Fruit fly (Drosophila melanogaster) whole organism, prepupa: ENCODE results near the gene CG15461.
"Not testable (repeated sequence)": the region's sequence is repeated elsewhere in the genome, so short reads cannot be mapped to it uniquely, and the experiment has no call there.

ENCODE experiments used
- CG11294 ChIP-seq: fragments of 200-800 bp; sonication (Bioruptor generic); IDR thresholded peaks from 2 replicates; pipeline ENCODE4 v1.3.6; 2022; ENCODE audit warnings: missing biosample characterization, missing genetic modification characterization
- CG11762 ChIP-seq: fragments of 200-800 bp; sonication (Bioruptor generic); optimal IDR thresholded peaks from 3 replicates; lab custom pipeline; 2016; ENCODE audit warnings: missing biosample characterization, missing genetic modification characterization; ENCODE audit not compliant: insufficient read depth
- CG11902 ChIP-seq: fragments of 200-800 bp; sonication (Bioruptor generic); optimal IDR thresholded peaks from 3 replicates; lab custom pipeline; 2016; ENCODE audit warnings: missing biosample characterization, missing genetic modification characterization
- CG1621 ChIP-seq: fragments of 200-800 bp; sonication (Bioruptor generic); optimal IDR thresholded peaks from 3 replicates; lab custom pipeline; 2018; ENCODE audit warnings: missing biosample characterization, mild to moderate bottlenecking, missing genetic modification characterization
- CG16779 ChIP-seq: fragments of 200-800 bp; sonication (Bioruptor generic); optimal IDR thresholded peaks from 3 replicates; lab custom pipeline; 2017; ENCODE audit warnings: missing biosample characterization, mild to moderate bottlenecking, missing genetic modification characterization
- CG31627 ChIP-seq: fragments of 200-800 bp; sonication (Bioruptor generic); optimal IDR thresholded peaks from 3 replicates; lab custom pipeline; 2016; ENCODE audit warnings: missing biosample characterization, missing genetic modification characterization
- CG32006 ChIP-seq: fragments of 200-800 bp; sonication (Bioruptor generic); optimal IDR thresholded peaks from 3 replicates; lab custom pipeline; 2017; ENCODE audit warnings: missing biosample characterization, mild to moderate bottlenecking, missing genetic modification characterization
- CG34406 ChIP-seq: fragments of 200-800 bp; sonication (Bioruptor generic); optimal IDR thresholded peaks from 3 replicates; lab custom pipeline; 2016; ENCODE audit warnings: missing biosample characterization, missing genetic modification characterization
- CG3919 ChIP-seq: fragments of 200-800 bp; sonication (Bioruptor generic); optimal IDR thresholded peaks from 3 replicates; lab custom pipeline; 2016; ENCODE audit warnings: missing biosample characterization, missing genetic modification characterization
- CG4318 ChIP-seq: fragments of 200-800 bp; sonication (Bioruptor generic); optimal IDR thresholded peaks from 3 replicates; lab custom pipeline; 2017; ENCODE audit warnings: missing biosample characterization, mild to moderate bottlenecking, missing genetic modification characterization
- CG6163 ChIP-seq: fragments of 200-800 bp; sonication (Bioruptor generic); IDR thresholded peaks from 3 replicates; pipeline ENCODE4 v1.3.6; 2022; ENCODE audit warnings: missing biosample characterization, missing genetic modification characterization
- CG6276 ChIP-seq: fragments of 200-800 bp; sonication (Bioruptor generic); optimal IDR thresholded peaks from 2 replicates; lab custom pipeline; 2017; ENCODE audit warnings: missing biosample characterization, mild to moderate bottlenecking, missing genetic modification characterization
- CG6808 ChIP-seq: fragments of 200-800 bp; sonication (Bioruptor generic); optimal IDR thresholded peaks from 3 replicates; lab custom pipeline; 2017; ENCODE audit warnings: missing biosample characterization, missing genetic modification characterization, mild to moderate bottlenecking, moderate library complexity, missing genetic modification reagents
- CG6854 ChIP-seq: fragments of 200-800 bp; sonication (Bioruptor generic); optimal IDR thresholded peaks from 2 replicates; lab custom pipeline; 2017; ENCODE audit warnings: missing biosample characterization, mild to moderate bottlenecking, missing genetic modification characterization
- CG7368 ChIP-seq: fragments of 200-800 bp; sonication (Bioruptor generic); optimal IDR thresholded peaks from 3 replicates; lab custom pipeline; 2016; ENCODE audit warnings: missing biosample characterization, missing genetic modification characterization
- CG8119 ChIP-seq: fragments of 200-800 bp; sonication (Bioruptor generic); IDR thresholded peaks from 3 replicates; pipeline ENCODE4 v1.3.6; 2022; ENCODE audit warnings: missing biosample characterization, missing genetic modification characterization
- CG8319 ChIP-seq: fragments of 200-800 bp; sonication (Bioruptor generic); optimal IDR thresholded peaks from 3 replicates; lab custom pipeline; 2016; ENCODE audit warnings: missing biosample characterization, missing genetic modification characterization
- CG9139 ChIP-seq: fragments of 200-800 bp; sonication (Bioruptor generic); optimal IDR thresholded peaks from 3 replicates; lab custom pipeline; 2017; ENCODE audit warnings: missing biosample characterization, mild to moderate bottlenecking, missing genetic modification characterization
- Eip75B ChIP-seq: fragments of 200-800 bp; sonication (Bioruptor generic); optimal IDR thresholded peaks from 3 replicates; lab custom pipeline; 2016; ENCODE audit warnings: missing biosample characterization, missing genetic modification characterization
- Eip78C ChIP-seq: fragments of 200-800 bp; sonication (Bioruptor generic); peaks from one replicate; lab custom pipeline; 2016; ENCODE audit warnings: missing biosample characterization, missing genetic modification characterization
- Eip93F ChIP-seq: fragments of 200-800 bp; sonication (Bioruptor generic); optimal IDR thresholded peaks from 2 replicates; lab custom pipeline; 2016; ENCODE audit warnings: missing biosample characterization, mild to moderate bottlenecking, missing genetic modification characterization
- Ets21C ChIP-seq: fragments of 200-800 bp; sonication (Bioruptor generic); optimal IDR thresholded peaks from 3 replicates; lab custom pipeline; 2016; ENCODE audit warnings: missing biosample characterization, missing genetic modification characterization
- Ets96B ChIP-seq: fragments of 200-800 bp; optimal IDR thresholded peaks from 2 replicates; lab custom pipeline; 2019; ENCODE audit warnings: missing biosample characterization, mild to moderate bottlenecking, missing genetic modification characterization, moderate library complexity
- Hr38 ChIP-seq: sonication (Bioruptor generic); optimal IDR thresholded peaks from 2 replicates; lab custom pipeline; 2016; ENCODE audit warnings: missing biosample characterization, missing genetic modification characterization
- Hr39 ChIP-seq: fragments of 200-800 bp; sonication (Bioruptor generic); optimal IDR thresholded peaks from 2 replicates; lab custom pipeline; 2016; ENCODE audit warnings: missing biosample characterization, missing genetic modification characterization
- Hr4 ChIP-seq: fragments of 200-800 bp; sonication (Bioruptor generic); optimal IDR thresholded peaks from 3 replicates; lab custom pipeline; 2016; ENCODE audit warnings: missing biosample characterization, missing genetic modification characterization
- Lpt ChIP-seq: fragments of 200-800 bp; sonication (Bioruptor generic); optimal IDR thresholded peaks from 3 replicates; lab custom pipeline; 2016; ENCODE audit warnings: missing biosample characterization, missing genetic modification characterization
- Met ChIP-seq: fragments of 200-800 bp; sonication (Bioruptor generic); optimal IDR thresholded peaks from 3 replicates; lab custom pipeline; 2016; ENCODE audit warnings: missing biosample characterization, missing genetic modification characterization
- OdsH ChIP-seq: fragments of 200-800 bp; sonication (Bioruptor generic); optimal IDR thresholded peaks from 3 replicates; lab custom pipeline; 2016; ENCODE audit warnings: missing biosample characterization, missing genetic modification characterization
- Smox ChIP-seq: fragments of 200-800 bp; sonication (Bioruptor generic); optimal IDR thresholded peaks from 3 replicates; lab custom pipeline; 2016; ENCODE audit warnings: missing biosample characterization, missing genetic modification characterization
- Sox14 ChIP-seq: fragments of 200-800 bp; sonication (Bioruptor generic); optimal IDR thresholded peaks from 3 replicates; lab custom pipeline; 2016; ENCODE audit warnings: missing biosample characterization, missing genetic modification characterization
- achi ChIP-seq: fragments of 200-800 bp; sonication (Bioruptor generic); optimal IDR thresholded peaks from 3 replicates; lab custom pipeline; 2016; ENCODE audit warnings: missing biosample characterization, missing genetic modification characterization
- acj6 ChIP-seq: fragments of 200-800 bp; sonication (Bioruptor generic); optimal IDR thresholded peaks from 3 replicates; lab custom pipeline; 2016; ENCODE audit warnings: missing biosample characterization, missing genetic modification characterization
- cyc ChIP-seq: fragments of 200-800 bp; sonication (Bioruptor generic); optimal IDR thresholded peaks from 3 replicates; lab custom pipeline; 2016; ENCODE audit warnings: missing biosample characterization, missing genetic modification characterization
- dsx ChIP-seq: fragments of 200-800 bp; optimal IDR thresholded peaks from 3 replicates; lab custom pipeline; 2019; ENCODE audit warnings: missing biosample characterization, mild to moderate bottlenecking, missing genetic modification characterization, moderate library complexity; ENCODE audit not compliant: poor library complexity, severe bottlenecking
- esn ChIP-seq: fragments of 200-800 bp; sonication (Bioruptor generic); optimal IDR thresholded peaks from 2 replicates; lab custom pipeline; 2016; ENCODE audit warnings: missing biosample characterization, mild to moderate bottlenecking, missing genetic modification characterization, moderate library complexity
- fd59A ChIP-seq: fragments of 200-800 bp; sonication (Bioruptor generic); optimal IDR thresholded peaks from 2 replicates; lab custom pipeline; 2017; ENCODE audit warnings: missing biosample characterization, mild to moderate bottlenecking, missing genetic modification characterization, missing genetic modification reagents
- fd85E ChIP-seq: fragments of 200-800 bp; sonication (Bioruptor generic); optimal IDR thresholded peaks from 3 replicates; lab custom pipeline; 2016; ENCODE audit warnings: missing biosample characterization, missing genetic modification characterization
- fkh ChIP-seq: fragments of 200-800 bp; sonication (Bioruptor generic); optimal IDR thresholded peaks from 3 replicates; lab custom pipeline; 2017; ENCODE audit warnings: missing biosample characterization, mild to moderate bottlenecking, missing genetic modification characterization, moderate library complexity
- pdm3 ChIP-seq: fragments of 200-800 bp; sonication (Bioruptor generic); optimal IDR thresholded peaks from 3 replicates; lab custom pipeline; 2016; ENCODE audit warnings: missing biosample characterization, missing genetic modification characterization
- ss ChIP-seq, 2 experiments: fragments of 200-800 bp; sonication (Bioruptor generic); optimal IDR thresholded peaks; 2 replicates in 1 of 2; 3 replicates in 1 of 2; lab custom pipeline; 2017 to 2018; ENCODE audit warnings: mild to moderate bottlenecking in 2 of 2, missing biosample characterization in 2 of 2, missing genetic modification characterization in 2 of 2, moderate library complexity in 1 of 2
- svp ChIP-seq: fragments of 200-800 bp; sonication (Bioruptor generic); peaks from one replicate; lab custom pipeline; 2016; ENCODE audit warnings: missing biosample characterization, missing genetic modification characterization
- topi ChIP-seq: fragments of 200-800 bp; sonication (Bioruptor generic); optimal IDR thresholded peaks from 3 replicates; lab custom pipeline; 2016; ENCODE audit warnings: missing biosample characterization, missing genetic modification characterization
- vri ChIP-seq: fragments of 200-800 bp; sonication (Bioruptor generic); optimal IDR thresholded peaks from 3 replicates; lab custom pipeline; 2016; ENCODE audit warnings: missing biosample characterization, mild to moderate bottlenecking, missing genetic modification characterization

CG15461 gene

dm6 chrX:20485880-20486279, at the start of gene CG15461:
TSS of gene CG15461 (plus strand) at chrX:20486180.
- no peak for TF ChIP-seq Hr39 (GFP tag; lab: Kevin White, UChicago)
- TF ChIP-seq CG6163 (GFP tag; lab: Robert Waterston, UW): no peak
- no peak for TF ChIP-seq CG4318 (GFP tag; lab: Kevin White, UChicago)
- no peak for TF ChIP-seq vri (GFP tag; lab: Kevin White, UChicago)
- no peak for TF ChIP-seq CG34406 (GFP tag; lab: Kevin White, UChicago)
- TF ChIP-seq achi (GFP tag; lab: Kevin White, UChicago): no peak
- no peak for TF ChIP-seq Ets96B (tag; lab: Kevin White, UChicago)
- no peak for TF ChIP-seq Hr4 (GFP tag; lab: Kevin White, UChicago)
- no peak for TF ChIP-seq CG6276 (GFP tag; lab: Kevin White, UChicago)
- 0 out of 3 replicates have a peak, but pooled peaks have one; percentile 22 for TF ChIP-seq CG8119
- no peak for TF ChIP-seq fkh (GFP tag; lab: Kevin White, UChicago)
- TF ChIP-seq ss (GFP tag; optimal IDR thresholded peaks at IDR 0.05; lab: Kevin White, UChicago): no peak
- TF ChIP-seq CG7368 (GFP tag; lab: Kevin White, UChicago): no peak
- TF ChIP-seq CG32006 (GFP tag; lab: Kevin White, UChicago): peak; percentile 36
- no peak for TF ChIP-seq CG11294 (GFP tag; lab: Robert Waterston, UW)
- TF ChIP-seq fd85E (GFP tag; lab: Kevin White, UChicago): no peak
- TF ChIP-seq Eip75B: no peak
- no peak for TF ChIP-seq Eip93F (GFP tag; lab: Kevin White, UChicago)
- TF ChIP-seq acj6 (GFP tag; lab: Kevin White, UChicago): no peak
- peak; percentile 23 for TF ChIP-seq Eip78C
- TF ChIP-seq Ets21C (GFP tag; lab: Kevin White, UChicago): no peak
- no peak for TF ChIP-seq CG1621
- TF ChIP-seq Smox (GFP tag; lab: Kevin White, UChicago): no peak
- no peak for TF ChIP-seq Sox14 (GFP tag; lab: Kevin White, UChicago)
- TF ChIP-seq CG11762: no peak
- TF ChIP-seq CG6808 (GFP tag; lab: Kevin White, UChicago): no peak

DNA sequence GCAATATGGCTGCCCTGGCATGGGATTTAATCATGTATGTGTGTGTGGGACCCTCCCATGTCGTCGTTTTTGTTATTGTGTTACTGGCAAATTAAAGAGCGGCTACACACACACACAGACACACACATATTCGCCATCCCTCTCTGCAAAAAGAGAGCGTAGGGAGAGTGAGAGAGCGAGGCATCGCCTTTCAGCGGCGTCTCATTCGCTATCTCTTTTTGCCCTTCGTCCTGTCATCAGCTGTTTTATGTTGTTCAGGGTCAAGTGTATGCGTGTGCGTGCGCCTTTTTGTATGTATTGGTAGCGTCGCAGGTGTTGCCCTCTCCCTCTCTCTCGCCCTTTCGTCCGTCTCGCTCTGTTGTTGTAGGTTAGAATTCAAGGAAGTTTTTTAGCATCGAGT, 49.1 kb upstream of the CG15461 start:
- no peak for TF ChIP-seq Hr38 (GFP tag; lab: Kevin White, UChicago)
- TF ChIP-seq CG6808 (GFP tag; lab: Kevin White, UChicago): no peak
- TF ChIP-seq Met (GFP tag; lab: Kevin White, UChicago): no peak
- no peak for TF ChIP-seq Smox (GFP tag; lab: Kevin White, UChicago)
- no peak for TF ChIP-seq CG7368 (GFP tag; lab: Kevin White, UChicago)
- TF ChIP-seq fd85E (GFP tag; lab: Kevin White, UChicago): no peak
- no peak for TF ChIP-seq OdsH (GFP tag; lab: Kevin White, UChicago)
- TF ChIP-seq Ets96B (tag; lab: Kevin White, UChicago): no peak
- TF ChIP-seq CG16779 (tag; lab: Kevin White, UChicago): no peak
- TF ChIP-seq CG3919: no peak
- TF ChIP-seq fkh (GFP tag; lab: Kevin White, UChicago): no peak
- no peak for TF ChIP-seq CG31627 (GFP tag; lab: Kevin White, UChicago)

DNA sequence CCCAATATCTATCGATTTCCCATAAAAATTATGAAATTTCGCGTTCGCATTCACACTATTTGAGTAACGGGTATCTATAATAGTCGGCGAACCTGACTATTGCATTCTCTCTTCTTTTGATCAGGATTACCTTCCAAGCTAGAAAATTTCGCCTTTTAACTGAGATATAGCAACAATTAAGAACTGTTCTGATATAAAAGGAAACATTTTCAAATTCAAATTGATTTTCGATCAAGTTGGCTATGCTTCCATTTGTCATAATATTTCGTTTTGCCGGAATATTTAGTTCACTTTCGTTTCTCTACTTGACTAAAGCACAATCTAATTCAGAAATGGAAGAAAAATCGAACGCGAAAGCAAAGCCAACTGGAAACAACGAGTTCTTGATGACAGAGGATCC, 39.9 kb upstream of the CG15461 start, which contains the start of gene CG42578:
Gene CG42578, plus strand, starts transcription at position 301 of the 400 bp plus-strand sequence.
- not testable (repeated sequence) for TF ChIP-seq CG6163 (GFP tag; lab: Robert Waterston, UW); CG8319; pdm3 (GFP tag; lab: Kevin White, UChicago)

DNA sequence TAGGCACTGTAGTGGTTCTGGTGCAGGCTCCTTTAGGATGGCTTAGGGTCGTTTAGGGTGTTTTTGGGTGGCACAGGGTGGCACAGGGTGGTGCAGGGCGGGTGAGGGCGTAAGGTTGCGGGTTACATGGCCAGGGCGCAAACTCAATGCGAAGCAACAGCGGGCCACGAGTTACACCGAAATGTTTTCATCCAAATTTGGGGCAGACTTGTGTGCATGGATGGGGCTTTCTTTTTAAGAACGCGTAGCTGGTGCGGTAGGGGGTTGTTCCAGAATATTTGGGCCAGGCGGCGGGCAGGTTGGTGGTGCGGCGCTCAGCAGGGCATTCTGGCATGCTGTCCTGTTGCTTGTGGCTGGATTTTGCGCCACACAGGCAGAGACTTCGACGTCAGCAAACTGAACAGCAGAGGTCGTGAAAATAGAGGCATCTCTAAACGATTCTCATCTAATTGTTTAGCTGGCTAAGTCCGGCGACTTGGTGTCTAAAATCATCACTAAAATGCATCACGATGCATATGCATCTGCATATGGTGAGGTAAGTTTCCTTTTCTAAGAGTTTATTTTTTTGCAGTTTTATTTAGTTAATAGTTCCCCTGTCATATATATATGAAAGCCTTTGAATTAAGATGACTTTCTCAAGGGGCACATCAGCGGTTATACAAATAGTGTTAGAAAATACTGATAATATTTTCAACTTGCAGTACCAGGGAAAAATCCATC, 38.0 kb upstream of the CG15461 start:
- TF ChIP-seq topi: peak; percentile 0
- no peak for TF ChIP-seq Lpt (GFP tag; lab: Kevin White, UChicago)
- peak; percentile 26 for TF ChIP-seq Eip78C
- TF ChIP-seq CG34406 (GFP tag; lab: Kevin White, UChicago): no peak
- no peak for TF ChIP-seq CG11902 (GFP tag; lab: Kevin White, UChicago)
- no peak for TF ChIP-seq esn (GFP tag; lab: Kevin White, UChicago)
- TF ChIP-seq Ets96B (tag; lab: Kevin White, UChicago): no peak
- TF ChIP-seq pdm3 (GFP tag; lab: Kevin White, UChicago): no peak
- TF ChIP-seq CG6854 (GFP tag; lab: Kevin White, UChicago): no peak
- TF ChIP-seq Hr4 (GFP tag; lab: Kevin White, UChicago): peak; percentile 8
- no peak for TF ChIP-seq fd59A (GFP tag; lab: Kevin White, UChicago)
- no peak for TF ChIP-seq Met (GFP tag; lab: Kevin White, UChicago)
- TF ChIP-seq CG7368 (GFP tag; lab: Kevin White, UChicago): no peak
- no peak for TF ChIP-seq svp (GFP tag; lab: Kevin White, UChicago)
- TF ChIP-seq dsx (GFP tag; lab: Kevin White, UChicago): no peak
- no peak for TF ChIP-seq Eip93F (GFP tag; lab: Kevin White, UChicago)
- no peak for TF ChIP-seq cyc (GFP tag; lab: Kevin White, UChicago)
- TF ChIP-seq CG9139 (GFP tag; lab: Kevin White, UChicago): no peak
- peak in 1 of 2 experiments; percentile 3 for TF ChIP-seq ss (GFP tag; optimal IDR thresholded peaks at IDR 0.05; lab: Kevin White, UChicago)
